Worm (Caenorhabditis elegans) whole organism, young adult: ENCODE measurements around the gene his-48.
A peak's percentile ranks its signal among the peaks of the same experiment; 100 is the strongest.

Experiments used
- B0035.1 ChIP-seq: sonication (generic microtip); optimal IDR thresholded peaks from 2 replicates; lab custom pipeline; 2016; ENCODE audit warnings: missing genetic modification characterization, mild to moderate bottlenecking, missing compliant biosample characterization, missing genotype, missing genetic modification reagents
- C06A6.2 ChIP-seq: fragments of 200-800 bp; sonication (Bioruptor generic); conservative IDR thresholded peaks from 2 replicates; pipeline ENCODE4 v1.3.6; 2022; ENCODE audit warnings: missing genetic modification characterization, missing compliant biosample characterization
- F23B12.7 ChIP-seq: sonication (generic microtip); optimal IDR thresholded peaks from 2 replicates; lab custom pipeline; 2017; ENCODE audit warnings: missing genetic modification characterization, mild to moderate bottlenecking, missing compliant biosample characterization, antibody characterized with exemption, moderate library complexity; ENCODE audit not compliant: insufficient read depth
- F39B2.1 ChIP-seq: fragments of 200-800 bp; sonication (Bioruptor generic); IDR thresholded peaks from 2 replicates; pipeline ENCODE4 v1.3.6; 2022; ENCODE audit warnings: missing genetic modification reagents, missing genetic modification characterization, missing compliant biosample characterization
- F49E8.2 ChIP-seq: sonication (generic microtip); optimal IDR thresholded peaks from 3 replicates; lab custom pipeline; 2017; ENCODE audit warnings: missing genetic modification characterization, mild to moderate bottlenecking, missing compliant biosample characterization, antibody characterized with exemption, moderate library complexity; ENCODE audit not compliant: insufficient read depth
- F52B5.7 ChIP-seq: sonication (generic microtip); optimal IDR thresholded peaks from 2 replicates; lab custom pipeline; 2016; ENCODE audit warnings: mild to moderate bottlenecking, missing genetic modification characterization, missing compliant biosample characterization
- F55B11.4 ChIP-seq: sonication (generic microtip); optimal IDR thresholded peaks from 2 replicates; lab custom pipeline; 2016; ENCODE audit warnings: missing compliant biosample characterization, missing genetic modification characterization, borderline replicate concordance; ENCODE audit not compliant: insufficient read depth
- T26A5.8 ChIP-seq: sonication (generic microtip); optimal IDR thresholded peaks from 2 replicates; lab custom pipeline; 2016; ENCODE audit warnings: missing genetic modification characterization, missing compliant biosample characterization
- Y53F4B.3 ChIP-seq: fragments of 200-800 bp; sonication (Bioruptor generic); IDR thresholded peaks from 2 replicates; pipeline ENCODE4 v1.3.6; 2022; ENCODE audit warnings: missing genetic modification reagents, missing genetic modification characterization, missing compliant biosample characterization
- Y56A3A.18 ChIP-seq: fragments of 200-800 bp; sonication (Bioruptor generic); IDR thresholded peaks from 2 replicates; pipeline ENCODE4 v1.3.6; 2022; ENCODE audit warnings: missing genetic modification reagents, missing genetic modification characterization, missing compliant biosample characterization
- Y79H2A.3 ChIP-seq: fragments of 200-800 bp; sonication (Bioruptor generic); conservative IDR thresholded peaks from 2 replicates; pipeline ENCODE4 v1.3.6; 2022; ENCODE audit warnings: missing genetic modification reagents, missing genetic modification characterization, missing compliant biosample characterization
- ama-1 ChIP-seq, 3 experiments: fragments of 150-350 bp in 1 of 3; sonication (generic microtip) in 2 of 3; optimal IDR thresholded peaks; 2 replicates each; lab custom pipeline; 2014 to 2018; ENCODE audit warnings: missing biosample characterization in 2 of 3, missing genetic modification characterization in 2 of 3, missing genetic modification reagents in 2 of 3
- aptf-2 ChIP-seq: fragments of 200-800 bp; sonication (Bioruptor generic); conservative IDR thresholded peaks from 2 replicates; pipeline ENCODE4 v1.3.6; 2022; ENCODE audit warnings: missing genetic modification reagents, missing genetic modification characterization, missing compliant biosample characterization
- aptf-3 ChIP-seq: fragments of 200-800 bp; sonication (Bioruptor generic); IDR thresholded peaks from 2 replicates; pipeline ENCODE4 v1.3.6; 2022; ENCODE audit warnings: missing genetic modification characterization, missing compliant biosample characterization
- ceh-91 ChIP-seq: fragments of 200-800 bp; sonication (Bioruptor generic); IDR thresholded peaks from 2 replicates; pipeline ENCODE4 v1.3.6; 2022; ENCODE audit warnings: missing genetic modification reagents, missing genetic modification characterization, missing compliant biosample characterization
- egl-18 ChIP-seq: fragments of 200-800 bp; sonication (Bioruptor generic); IDR thresholded peaks from 2 replicates; pipeline ENCODE4 v1.3.6; 2022; ENCODE audit warnings: missing genetic modification reagents, missing genetic modification characterization, missing compliant biosample characterization
- egl-44 ChIP-seq: fragments of 200-800 bp; sonication (Bioruptor generic); IDR thresholded peaks from 2 replicates; pipeline ENCODE4 v1.3.6; 2022; ENCODE audit warnings: missing genetic modification reagents, missing genetic modification characterization, missing compliant biosample characterization
- hlh-12 ChIP-seq: sonication (generic microtip); optimal IDR thresholded peaks from 2 replicates; lab custom pipeline; 2016; ENCODE audit warnings: missing genetic modification characterization, missing compliant biosample characterization
- hrde-1 ChIP-seq: sonication (generic microtip); optimal IDR thresholded peaks from 2 replicates; lab custom pipeline; 2016; ENCODE audit warnings: missing genetic modification characterization, mild to moderate bottlenecking, missing compliant biosample characterization, moderate library complexity, missing genotype, missing genetic modification reagents, borderline replicate concordance
- lag-1 ChIP-seq: fragments of 200-800 bp; sonication (Bioruptor generic); IDR thresholded peaks from 2 replicates; pipeline ENCODE4 v1.3.6; 2022; ENCODE audit warnings: missing genetic modification reagents, missing genetic modification characterization, missing compliant biosample characterization
- let-526 ChIP-seq: fragments of 200-800 bp; sonication (Bioruptor generic); IDR thresholded peaks from 2 replicates; pipeline ENCODE4 v1.3.6; 2022; ENCODE audit warnings: missing genetic modification reagents, missing genetic modification characterization, missing compliant biosample characterization
- let-607 ChIP-seq, 2 experiments: fragments of 200-800 bp in 1 of 2; sonication (Bioruptor generic) in 1 of 2; sonication (generic microtip) in 1 of 2; optimal IDR thresholded peaks; 2 replicates each; lab custom pipeline; 2016 to 2018; ENCODE audit warnings: mild to moderate bottlenecking in 2 of 2, missing compliant biosample characterization in 2 of 2, missing genetic modification characterization in 2 of 2, moderate library complexity in 2 of 2, missing genotype in 1 of 2
- lin-54 ChIP-seq: fragments of 200-800 bp; sonication (Bioruptor generic); optimal IDR thresholded peaks from 2 replicates; lab custom pipeline; 2018; ENCODE audit warnings: mild to moderate bottlenecking, missing genetic modification characterization, missing compliant biosample characterization
- lsy-27 ChIP-seq: sonication (generic microtip); optimal IDR thresholded peaks from 2 replicates; lab custom pipeline; 2017; ENCODE audit warnings: missing genetic modification characterization, mild to moderate bottlenecking, missing compliant biosample characterization, antibody characterized with exemption, missing genotype, borderline replicate concordance; ENCODE audit not compliant: insufficient read depth
- madf-6 ChIP-seq: fragments of 200-800 bp; sonication (Bioruptor generic); IDR thresholded peaks from 2 replicates; pipeline ENCODE4 v1.3.6; 2022; ENCODE audit warnings: missing genetic modification reagents, missing genetic modification characterization, missing compliant biosample characterization
- mcd-1 ChIP-seq: fragments of 200-800 bp; sonication (Bioruptor generic); IDR thresholded peaks from 2 replicates; pipeline ENCODE4 v1.3.6; 2022; ENCODE audit warnings: missing genetic modification reagents, missing genetic modification characterization, missing compliant biosample characterization
- nfya-1 ChIP-seq: sonication (generic microtip); optimal IDR thresholded peaks from 2 replicates; lab custom pipeline; 2017; ENCODE audit warnings: antibody characterized with exemption, missing compliant biosample characterization, missing genetic modification characterization, borderline replicate concordance; ENCODE audit not compliant: insufficient read depth
- nhr-179 ChIP-seq: sonication (generic microtip); optimal IDR thresholded peaks from 2 replicates; lab custom pipeline; 2016; ENCODE audit warnings: mild to moderate bottlenecking, missing genetic modification characterization, missing compliant biosample characterization
- nhr-27 ChIP-seq: fragments of 200-800 bp; sonication (Bioruptor generic); optimal IDR thresholded peaks from 2 replicates; lab custom pipeline; 2018; ENCODE audit warnings: mild to moderate bottlenecking, missing genetic modification characterization, moderate library complexity, missing compliant biosample characterization
- nhr-80 ChIP-seq: sonication (generic microtip); optimal IDR thresholded peaks from 2 replicates; lab custom pipeline; 2016; ENCODE audit warnings: missing genetic modification characterization, missing compliant biosample characterization
- nhr-90 ChIP-seq: sonication (generic microtip); optimal IDR thresholded peaks from 2 replicates; lab custom pipeline; 2016; ENCODE audit warnings: missing genotype, mild to moderate bottlenecking, missing genetic modification characterization, missing compliant biosample characterization
- pbrm-1 ChIP-seq: fragments of 200-800 bp; sonication (Bioruptor generic); IDR thresholded peaks from 2 replicates; pipeline ENCODE4 v1.3.6; 2022; ENCODE audit warnings: missing genetic modification reagents, missing genetic modification characterization, missing compliant biosample characterization
- pha-4 ChIP-seq: fragments of 150-350 bp; sonication (generic microtip); optimal IDR thresholded peaks from 2 replicates; lab custom pipeline; 2014; ENCODE audit warnings: missing biosample characterization, missing genetic modification reagents, missing genetic modification characterization
- rcor-1 ChIP-seq: fragments of 200-800 bp; sonication (Bioruptor generic); IDR thresholded peaks from 2 replicates; pipeline ENCODE4 v1.3.6; 2022; ENCODE audit warnings: missing genetic modification reagents, missing genetic modification characterization, missing compliant biosample characterization
- rec-8 ChIP-seq, 2 experiments: sonication (generic microtip); optimal IDR thresholded peaks; 2 replicates each; lab custom pipeline; 2016; ENCODE audit warnings: mild to moderate bottlenecking in 2 of 2, missing genetic modification characterization in 2 of 2, missing genetic modification reagents in 2 of 2, missing genotype in 2 of 2, missing biosample characterization in 1 of 2, missing compliant biosample characterization in 1 of 2, moderate library complexity in 1 of 2
- repo-1 ChIP-seq: sonication (generic microtip); optimal IDR thresholded peaks from 2 replicates; lab custom pipeline; 2017; ENCODE audit warnings: mild to moderate bottlenecking, missing genetic modification characterization, missing compliant biosample characterization
- sea-2 ChIP-seq: fragments of 200-800 bp; sonication (Bioruptor generic); IDR thresholded peaks from 2 replicates; pipeline ENCODE4 v1.3.6; 2022; ENCODE audit warnings: missing genetic modification characterization, missing compliant biosample characterization
- snpc-3.4 ChIP-seq: sonication (generic microtip); optimal IDR thresholded peaks from 2 replicates; lab custom pipeline; 2017; ENCODE audit warnings: missing genetic modification characterization, mild to moderate bottlenecking, missing compliant biosample characterization, antibody characterized with exemption, moderate library complexity, missing genotype, missing genetic modification reagents
- snpc-4 ChIP-seq, 5 experiments: fragments of 150-350 bp in 1 of 5; sonication (generic microtip) in 4 of 5; optimal IDR thresholded peaks; 2 replicates each; lab custom pipeline; 2014 to 2018; ENCODE audit warnings: missing genetic modification characterization in 5 of 5, missing biosample characterization in 3 of 5, antibody characterized with exemption in 2 of 5, mild to moderate bottlenecking in 2 of 5, missing compliant biosample characterization in 2 of 5, missing genotype in 2 of 5, moderate library complexity in 2 of 5, missing genetic modification reagents in 1 of 5
- tbp1 ChIP-seq: fragments of 200-800 bp; sonication (Bioruptor generic); optimal IDR thresholded peaks from 2 replicates; lab custom pipeline; 2018; ENCODE audit warnings: mild to moderate bottlenecking, missing genetic modification characterization, missing compliant biosample characterization
- tlf-1 ChIP-seq: fragments of 200-800 bp; sonication (Bioruptor generic); optimal IDR thresholded peaks from 2 replicates; lab custom pipeline; 2018; ENCODE audit warnings: mild to moderate bottlenecking, missing genetic modification characterization, missing compliant biosample characterization
- zim-3 ChIP-seq: sonication (generic microtip); optimal IDR thresholded peaks from 2 replicates; lab custom pipeline; 2017; ENCODE audit warnings: mild to moderate bottlenecking, missing genetic modification characterization, moderate library complexity, missing compliant biosample characterization
- ztf-26 ChIP-seq: sonication (generic microtip); optimal IDR thresholded peaks from 2 replicates; lab custom pipeline; 2017; ENCODE audit warnings: missing genetic modification characterization, missing compliant biosample characterization

his-48 gene

ce11 chrIV:11332751-11333150, 8.2 kb downstream of the his-48 start, which contains the start of gene sart-3:
Gene sart-3 (minus strand): TSS chrIV:11332969.
- no peak for TF ChIP-seq F49E8.2
- TF ChIP-seq nhr-27 (tag; lab: Kevin White, UChicago): no peak
- no peak for TF ChIP-seq lag-1 (GFP tag; lab: Robert Waterston, UW)
- no peak for TF ChIP-seq ama-1 (optimal IDR thresholded peaks at IDR 0.05; lab: Kevin White, UChicago)
- TF ChIP-seq ama-1 (GFP tag; optimal IDR thresholded peaks at IDR 0.05; lab: Kevin White, UChicago): peak in 1 of 2 experiments; percentile 73
- TF ChIP-seq Y79H2A.3: no peak
- no peak for TF ChIP-seq egl-18 (GFP tag; lab: Robert Waterston, UW)
- peak; percentile 45 for TF ChIP-seq hrde-1
- TF ChIP-seq lin-54: peak; percentile 5
- TF ChIP-seq, all 124 proteins: peak for 3

ce11 chrIV:11336180-11336579, 11.6 kb downstream of the his-48 start:
- no peak for TF ChIP-seq F52B5.7 (tag; lab: Kevin White, UChicago)
- no peak for TF ChIP-seq let-526
- TF ChIP-seq T26A5.8: no peak
- TF ChIP-seq Y56A3A.18: no peak
- TF ChIP-seq aptf-3 (GFP tag; lab: Robert Waterston, UW): no peak

- no peak for TF ChIP-seq F55B11.4
- TF ChIP-seq egl-44: no peak
- TF ChIP-seq F23B12.7 (tag; lab: Kevin White, UChicago): peak; percentile 7
- peak; percentile 98 for TF ChIP-seq ceh-91 (GFP tag; lab: Robert Waterston, UW)
- TF ChIP-seq zim-3 (tag; lab: Kevin White, UChicago): no peak
- no peak for TF ChIP-seq pha-4 (tag; lab: Kevin White, UChicago)
- peak; percentile 45; the same call in 1 of the 2 replicates for TF ChIP-seq Y53F4B.3 (GFP tag; lab: Robert Waterston, UW)
- TF ChIP-seq pbrm-1 (GFP tag; lab: Robert Waterston, UW): peak; percentile 78
- TF ChIP-seq lsy-27 (tag; lab: Kevin White, UChicago): no peak
- TF ChIP-seq mcd-1 (GFP tag; lab: Robert Waterston, UW): peak; percentile 57; the same call in 1 of the 2 replicates
- TF ChIP-seq rcor-1: peak; percentile 88
- TF ChIP-seq rec-8 (tag; optimal IDR thresholded peaks at IDR 0.05; lab: Kevin White, UChicago): no peak
- peak; percentile 94 for TF ChIP-seq snpc-3.4
- no peak for TF ChIP-seq B0035.1 (tag; lab: Kevin White, UChicago)
- no peak for TF ChIP-seq Y56A3A.18
- no peak for TF ChIP-seq snpc-4 (GFP tag; optimal IDR thresholded peaks at IDR 0.05; lab: Kevin White, UChicago)
- peak in 2 of 4 experiments; percentile 18 to 31 for TF ChIP-seq snpc-4 (tag; optimal IDR thresholded peaks at IDR 0.05; lab: Kevin White, UChicago)
- TF ChIP-seq madf-6 (GFP tag; lab: Robert Waterston, UW): peak; percentile 99
- TF ChIP-seq repo-1 (tag; lab: Kevin White, UChicago): no peak
- TF ChIP-seq F49E8.2: peak; percentile 65
- no peak for TF ChIP-seq let-526
- no peak for TF ChIP-seq let-607 (tag; optimal IDR thresholded peaks at IDR 0.05; lab: Kevin White, UChicago)
- 0 out of 2 replicates have a peak, but pooled peaks have one; percentile 48 for TF ChIP-seq aptf-2
- no peak for TF ChIP-seq hlh-12 (tag; lab: Kevin White, UChicago)
- TF ChIP-seq C06A6.2 (GFP tag; lab: Robert Waterston, UW): no peak
- no peak for TF ChIP-seq nhr-179 (tag; lab: Kevin White, UChicago)
- TF ChIP-seq tbp1 (GFP tag; lab: Kevin White, UChicago): peak; percentile 68
- TF ChIP-seq sea-2 (GFP tag; lab: Robert Waterston, UW): no peak
- no peak for TF ChIP-seq nfya-1 (tag; lab: Kevin White, UChicago)
- peak; percentile 88; the same call in 1 of the 2 replicates for TF ChIP-seq F39B2.1 (GFP tag; lab: Robert Waterston, UW)
- no peak for TF ChIP-seq ztf-26 (tag; lab: Kevin White, UChicago)
- no peak for TF ChIP-seq nhr-90 (tag; lab: Kevin White, UChicago)
- no peak for TF ChIP-seq nhr-80 (tag; lab: Kevin White, UChicago)
- TF ChIP-seq tlf-1 (GFP tag; lab: Kevin White, UChicago): peak; percentile 90
Observed at ce11 chrIV:11337021-11337420, 12.5 kb downstream of the his-48 start, which contains the start of gene F54E12.2. Gene F54E12.2 (minus strand): TSS chrIV:11337184.
